Fruit fly (Drosophila melanogaster) whole organism, prepupa: ENCODE measurements around the gene CG18596.

Experiments
- Blimp-1 ChIP-seq: fragments of 200-800 bp; sonication (Bioruptor generic); optimal IDR thresholded peaks from 3 replicates; lab custom pipeline; 2017; ENCODE audit warnings: missing biosample characterization, missing genetic modification characterization, mild to moderate bottlenecking, moderate library complexity, missing genetic modification reagents
- CG10669 ChIP-seq: fragments of 200-800 bp; sonication (Bioruptor generic); optimal IDR thresholded peaks from 3 replicates; lab custom pipeline; 2018; ENCODE audit warnings: missing biosample characterization, mild to moderate bottlenecking, missing genetic modification characterization, moderate library complexity
- CG11762 ChIP-seq: fragments of 200-800 bp; sonication (Bioruptor generic); optimal IDR thresholded peaks from 3 replicates; lab custom pipeline; 2016; ENCODE audit warnings: missing biosample characterization, missing genetic modification characterization; ENCODE audit not compliant: insufficient read depth
- CG11902 ChIP-seq: fragments of 200-800 bp; sonication (Bioruptor generic); optimal IDR thresholded peaks from 3 replicates; lab custom pipeline; 2016; ENCODE audit warnings: missing biosample characterization, missing genetic modification characterization
- CG15336 ChIP-seq: fragments of 200-800 bp; sonication (Bioruptor generic); IDR thresholded peaks from 2 replicates; pipeline ENCODE4 v1.3.6; 2022; ENCODE audit warnings: missing biosample characterization, missing genetic modification characterization
- CG1621 ChIP-seq: fragments of 200-800 bp; sonication (Bioruptor generic); optimal IDR thresholded peaks from 3 replicates; lab custom pipeline; 2018; ENCODE audit warnings: missing biosample characterization, mild to moderate bottlenecking, missing genetic modification characterization
- CG16779 ChIP-seq: fragments of 200-800 bp; sonication (Bioruptor generic); optimal IDR thresholded peaks from 3 replicates; lab custom pipeline; 2017; ENCODE audit warnings: missing biosample characterization, mild to moderate bottlenecking, missing genetic modification characterization
- CG3032 ChIP-seq: fragments of 200-800 bp; optimal IDR thresholded peaks from 2 replicates; lab custom pipeline; 2019; ENCODE audit warnings: missing biosample characterization, mild to moderate bottlenecking, missing genetic modification characterization, moderate library complexity
- CG34406 ChIP-seq: fragments of 200-800 bp; sonication (Bioruptor generic); optimal IDR thresholded peaks from 3 replicates; lab custom pipeline; 2016; ENCODE audit warnings: missing biosample characterization, missing genetic modification characterization
- CG3919 ChIP-seq: fragments of 200-800 bp; sonication (Bioruptor generic); optimal IDR thresholded peaks from 3 replicates; lab custom pipeline; 2016; ENCODE audit warnings: missing biosample characterization, missing genetic modification characterization
- CG4318 ChIP-seq: fragments of 200-800 bp; sonication (Bioruptor generic); optimal IDR thresholded peaks from 3 replicates; lab custom pipeline; 2017; ENCODE audit warnings: missing biosample characterization, mild to moderate bottlenecking, missing genetic modification characterization
- CG6163 ChIP-seq: fragments of 200-800 bp; sonication (Bioruptor generic); IDR thresholded peaks from 3 replicates; pipeline ENCODE4 v1.3.6; 2022; ENCODE audit warnings: missing biosample characterization, missing genetic modification characterization
- CG7368 ChIP-seq: fragments of 200-800 bp; sonication (Bioruptor generic); optimal IDR thresholded peaks from 3 replicates; lab custom pipeline; 2016; ENCODE audit warnings: missing biosample characterization, missing genetic modification characterization
- CG8119 ChIP-seq: fragments of 200-800 bp; sonication (Bioruptor generic); IDR thresholded peaks from 3 replicates; pipeline ENCODE4 v1.3.6; 2022; ENCODE audit warnings: missing biosample characterization, missing genetic modification characterization
- CG8319 ChIP-seq: fragments of 200-800 bp; sonication (Bioruptor generic); optimal IDR thresholded peaks from 3 replicates; lab custom pipeline; 2016; ENCODE audit warnings: missing biosample characterization, missing genetic modification characterization
- CG8632 ChIP-seq: fragments of 200-800 bp; sonication (Bioruptor generic); optimal IDR thresholded peaks from 3 replicates; lab custom pipeline; 2016; ENCODE audit warnings: missing biosample characterization, missing genetic modification characterization
- Eip78C ChIP-seq: fragments of 200-800 bp; sonication (Bioruptor generic); peaks from one replicate; lab custom pipeline; 2016; ENCODE audit warnings: missing biosample characterization, missing genetic modification characterization
- Ets96B ChIP-seq: fragments of 200-800 bp; optimal IDR thresholded peaks from 2 replicates; lab custom pipeline; 2019; ENCODE audit warnings: missing biosample characterization, mild to moderate bottlenecking, missing genetic modification characterization, moderate library complexity
- Hr38 ChIP-seq: sonication (Bioruptor generic); optimal IDR thresholded peaks from 2 replicates; lab custom pipeline; 2016; ENCODE audit warnings: missing biosample characterization, missing genetic modification characterization
- Hr39 ChIP-seq: fragments of 200-800 bp; sonication (Bioruptor generic); optimal IDR thresholded peaks from 2 replicates; lab custom pipeline; 2016; ENCODE audit warnings: missing biosample characterization, missing genetic modification characterization
- Lpt ChIP-seq: fragments of 200-800 bp; sonication (Bioruptor generic); optimal IDR thresholded peaks from 3 replicates; lab custom pipeline; 2016; ENCODE audit warnings: missing biosample characterization, missing genetic modification characterization
- Met ChIP-seq: fragments of 200-800 bp; sonication (Bioruptor generic); optimal IDR thresholded peaks from 3 replicates; lab custom pipeline; 2016; ENCODE audit warnings: missing biosample characterization, missing genetic modification characterization
- OdsH ChIP-seq: fragments of 200-800 bp; sonication (Bioruptor generic); optimal IDR thresholded peaks from 3 replicates; lab custom pipeline; 2016; ENCODE audit warnings: missing biosample characterization, missing genetic modification characterization
- Smox ChIP-seq: fragments of 200-800 bp; sonication (Bioruptor generic); optimal IDR thresholded peaks from 3 replicates; lab custom pipeline; 2016; ENCODE audit warnings: missing biosample characterization, missing genetic modification characterization
- Sox102F ChIP-seq: fragments of 200-800 bp; sonication (Bioruptor generic); optimal IDR thresholded peaks from 2 replicates; lab custom pipeline; 2016; ENCODE audit warnings: missing biosample characterization, mild to moderate bottlenecking, missing genetic modification characterization
- Sox14 ChIP-seq: fragments of 200-800 bp; sonication (Bioruptor generic); optimal IDR thresholded peaks from 3 replicates; lab custom pipeline; 2016; ENCODE audit warnings: missing biosample characterization, missing genetic modification characterization
- Sox15 ChIP-seq: fragments of 200-800 bp; sonication (Bioruptor generic); optimal IDR thresholded peaks from 3 replicates; lab custom pipeline; 2016; ENCODE audit warnings: missing biosample characterization, missing genetic modification characterization
- achi ChIP-seq: fragments of 200-800 bp; sonication (Bioruptor generic); optimal IDR thresholded peaks from 3 replicates; lab custom pipeline; 2016; ENCODE audit warnings: missing biosample characterization, missing genetic modification characterization
- acj6 ChIP-seq: fragments of 200-800 bp; sonication (Bioruptor generic); optimal IDR thresholded peaks from 3 replicates; lab custom pipeline; 2016; ENCODE audit warnings: missing biosample characterization, missing genetic modification characterization
- dsx ChIP-seq: fragments of 200-800 bp; optimal IDR thresholded peaks from 3 replicates; lab custom pipeline; 2019; ENCODE audit warnings: missing biosample characterization, mild to moderate bottlenecking, missing genetic modification characterization, moderate library complexity; ENCODE audit not compliant: poor library complexity, severe bottlenecking
- eg ChIP-seq: fragments of 200-800 bp; sonication (Bioruptor generic); IDR thresholded peaks from 3 replicates; pipeline ENCODE4 v1.3.6; 2022; ENCODE audit warnings: missing biosample characterization, missing genetic modification characterization
- esn ChIP-seq: fragments of 200-800 bp; sonication (Bioruptor generic); optimal IDR thresholded peaks from 2 replicates; lab custom pipeline; 2016; ENCODE audit warnings: missing biosample characterization, mild to moderate bottlenecking, missing genetic modification characterization, moderate library complexity
- fd59A ChIP-seq: fragments of 200-800 bp; sonication (Bioruptor generic); optimal IDR thresholded peaks from 2 replicates; lab custom pipeline; 2017; ENCODE audit warnings: missing biosample characterization, mild to moderate bottlenecking, missing genetic modification characterization, missing genetic modification reagents
- fkh ChIP-seq: fragments of 200-800 bp; sonication (Bioruptor generic); optimal IDR thresholded peaks from 3 replicates; lab custom pipeline; 2017; ENCODE audit warnings: missing biosample characterization, mild to moderate bottlenecking, missing genetic modification characterization, moderate library complexity
- lz ChIP-seq: fragments of 200-800 bp; sonication (Bioruptor generic); optimal IDR thresholded peaks from 3 replicates; lab custom pipeline; 2016; ENCODE audit warnings: missing biosample characterization, missing genetic modification characterization
- pdm3 ChIP-seq: fragments of 200-800 bp; sonication (Bioruptor generic); optimal IDR thresholded peaks from 3 replicates; lab custom pipeline; 2016; ENCODE audit warnings: missing biosample characterization, missing genetic modification characterization
- salr ChIP-seq, 2 experiments: fragments of 200-800 bp; sonication (Bioruptor generic); optimal IDR thresholded peaks; 3 replicates each; lab custom pipeline; 2016 to 2018; ENCODE audit warnings: missing biosample characterization in 2 of 2, missing genetic modification characterization in 2 of 2, mild to moderate bottlenecking in 1 of 2
- spab ChIP-seq: fragments of 200-800 bp; sonication (Bioruptor generic); optimal IDR thresholded peaks from 2 replicates; lab custom pipeline; 2017; ENCODE audit warnings: missing biosample characterization, mild to moderate bottlenecking, missing genetic modification characterization, missing genetic modification reagents
- ss ChIP-seq, 2 experiments: fragments of 200-800 bp; sonication (Bioruptor generic); optimal IDR thresholded peaks; 2 replicates in 1 of 2; 3 replicates in 1 of 2; lab custom pipeline; 2017 to 2018; ENCODE audit warnings: mild to moderate bottlenecking in 2 of 2, missing biosample characterization in 2 of 2, missing genetic modification characterization in 2 of 2, moderate library complexity in 1 of 2
- vri ChIP-seq: fragments of 200-800 bp; sonication (Bioruptor generic); optimal IDR thresholded peaks from 3 replicates; lab custom pipeline; 2016; ENCODE audit warnings: missing biosample characterization, mild to moderate bottlenecking, missing genetic modification characterization

CG18596 gene

DNA sequence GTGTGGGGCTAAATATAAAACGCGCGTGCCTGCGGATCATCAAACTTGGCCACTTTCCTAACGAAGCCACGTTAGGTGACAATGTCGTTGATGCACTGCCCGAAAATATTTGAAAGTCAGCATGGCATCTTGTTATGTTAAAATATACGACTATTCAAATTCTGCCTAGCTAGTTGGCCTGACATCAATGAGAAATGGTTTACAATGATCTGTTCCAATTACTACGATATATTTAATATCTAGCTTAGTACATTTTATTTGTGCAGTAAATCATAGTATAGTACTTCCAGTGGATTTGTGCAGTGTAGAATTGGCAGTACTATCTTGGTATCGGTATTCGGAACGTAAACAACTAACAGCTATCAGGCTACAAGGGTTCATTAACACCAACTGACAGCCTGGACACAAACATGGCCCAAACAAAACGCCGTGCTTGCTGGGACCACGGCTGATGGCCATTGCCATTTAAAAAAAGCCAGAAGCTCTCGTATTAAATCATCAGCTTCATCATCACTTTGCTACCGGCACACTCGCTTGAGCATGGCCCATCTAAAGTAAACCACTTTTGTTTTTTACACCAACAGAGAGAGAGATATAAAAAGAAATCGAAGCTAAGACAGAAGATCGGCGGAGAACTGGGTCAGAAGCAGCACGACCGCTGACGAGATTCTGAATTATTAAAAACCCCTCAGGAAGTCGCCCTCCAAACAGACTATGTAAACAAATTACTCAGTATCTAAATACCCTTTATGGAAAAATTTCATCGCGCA, 19.9 kb downstream of the CG18596 start (continued):
- TF ChIP-seq CG34406 (GFP tag; lab: Kevin White, UChicago) (no peak), Hr39 (GFP tag; lab: Kevin White, UChicago) (no peak), CG6163 (GFP tag; lab: Robert Waterston, UW) (0 out of 3 replicates have a peak, but pooled peaks have one; percentile 24), Sox14 (no peak), ss (GFP tag; optimal IDR thresholded peaks at IDR 0.05; lab: Kevin White, UChicago) (no peak), CG8119 (GFP tag; lab: Robert Waterston, UW) (peak; percentile 41; the same call in 1 of the 3 replicates), pdm3 (GFP tag; lab: Kevin White, UChicago) (peak; percentile 18), acj6 (GFP tag; lab: Kevin White, UChicago) (no peak), fd59A (GFP tag; lab: Kevin White, UChicago) (no peak), CG8632 (no peak), CG3919 (GFP tag; lab: Kevin White, UChicago) (peak; percentile 19), CG3032 (tag; lab: Kevin White, UChicago) (no peak), CG4318 (peak; percentile 27), Ets96B (tag; lab: Kevin White, UChicago) (no peak), Hr38 (GFP tag; lab: Kevin White, UChicago) (no peak), dsx (peak; percentile 5), OdsH (GFP tag; lab: Kevin White, UChicago) (no peak), CG11762 (GFP tag; lab: Kevin White, UChicago) (no peak)

dm6 chr3R:22396238-22396772, 20.6 kb downstream of the CG18596 start:
- TF ChIP-seq CG10669 (GFP tag; lab: Kevin White, UChicago) (no peak), Lpt (no peak), CG7368 (GFP tag; lab: Kevin White, UChicago) (no peak), Sox15 (no peak), spab (GFP tag; lab: Kevin White, UChicago) (no peak), fkh (peak; percentile 18), CG15336 (no peak), CG6163 (GFP tag; lab: Robert Waterston, UW) (no peak), CG4318 (no peak)

- peak; percentile 93 for TF ChIP-seq vri (GFP tag; lab: Kevin White, UChicago)
- TF ChIP-seq Sox14 = no peak
- TF ChIP-seq CG7368 (GFP tag; lab: Kevin White, UChicago) = no peak
- peak; percentile 69 for TF ChIP-seq Eip78C (GFP tag; lab: Kevin White, UChicago)
- TF ChIP-seq CG11762 (GFP tag; lab: Kevin White, UChicago) = no peak
- TF ChIP-seq CG16779 (tag; lab: Kevin White, UChicago) = no peak
- no peak for TF ChIP-seq Sox102F (GFP tag; lab: Kevin White, UChicago)
- TF ChIP-seq ss (GFP tag; optimal IDR thresholded peaks at IDR 0.05; lab: Kevin White, UChicago) = no peak
Measured at dm6 chr3R:22397068-22397700, 21.5 kb downstream of the CG18596 start.

DNA sequence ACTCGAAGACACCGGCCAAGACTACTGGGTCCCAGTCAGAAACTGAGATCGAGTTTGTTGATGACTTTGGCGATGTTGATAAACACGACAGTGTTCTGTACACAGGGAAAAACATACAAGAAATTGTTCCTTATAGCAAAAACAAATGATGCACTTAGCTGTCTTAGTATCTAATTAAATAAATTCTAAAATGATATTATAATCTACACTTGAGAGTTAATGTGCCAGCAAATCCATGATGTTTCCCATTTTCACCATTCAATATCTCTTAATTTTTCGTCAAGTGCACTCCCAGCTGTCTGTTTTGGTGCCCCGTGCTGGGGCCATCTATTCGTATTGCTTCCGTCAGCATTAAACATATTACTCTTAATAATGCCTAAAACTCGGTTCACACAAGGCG, 24.5 kb downstream of the CG18596 start:
- TF ChIP-seq Sox102F (GFP tag; lab: Kevin White, UChicago) (no peak), CG11902 (GFP tag; lab: Kevin White, UChicago) (no peak), salr (GFP tag; optimal IDR thresholded peaks at IDR 0.05; lab: Kevin White, UChicago) (peak in 1 of 2 experiments; percentile 35), OdsH (GFP tag; lab: Kevin White, UChicago) (no peak), esn (no peak), CG15336 (peak; percentile 76), Met (no peak), ss (GFP tag; optimal IDR thresholded peaks at IDR 0.05; lab: Kevin White, UChicago) (no peak), pdm3 (GFP tag; lab: Kevin White, UChicago) (peak; percentile 44), Ets96B (tag; lab: Kevin White, UChicago) (peak; percentile 38), CG8319 (peak; percentile 1), CG34406 (GFP tag; lab: Kevin White, UChicago) (no peak), CG3032 (tag; lab: Kevin White, UChicago) (peak; percentile 50), CG3919 (GFP tag; lab: Kevin White, UChicago) (no peak), Smox (GFP tag; lab: Kevin White, UChicago) (no peak), achi (GFP tag; lab: Kevin White, UChicago) (peak; percentile 44), dsx (peak; percentile 5), fd59A (GFP tag; lab: Kevin White, UChicago) (no peak), CG1621 (no peak), lz (GFP tag; lab: Kevin White, UChicago) (no peak), fkh (no peak), Eip78C (GFP tag; lab: Kevin White, UChicago) (no peak), Blimp-1 (no peak), eg (peak; percentile 72)
